Worm (Caenorhabditis elegans): ENCODE measurements around the gene str-96.

- TF ChIP-seq efl-1 (GFP tag; optimal IDR thresholded peaks at IDR 0.05), result no peak
- TF ChIP-seq ztf-26 (tag; optimal IDR thresholded peaks at IDR 0.05), result no peak
- TF ChIP-seq bed-1 (GFP tag; IDR thresholded peaks at IDR 0.05), result no peak
- no peak for TF ChIP-seq pha-4 (tag; optimal IDR thresholded peaks at IDR 0.05)
- no peak for TF ChIP-seq him-1 (tag; optimal IDR thresholded peaks at IDR 0.05)
- TF ChIP-seq Y95B8A.8 (GFP tag; IDR thresholded peaks at IDR 0.05), result no peak
- TF ChIP-seq nfya-1 (tag; optimal IDR thresholded peaks at IDR 0.05; ENCODE audit: borderline replicate concordance, insufficient read depth), result no peak
- no peak for TF ChIP-seq let-607 (tag; optimal IDR thresholded peaks at IDR 0.05)
- TF ChIP-seq B0261.1 (tag; optimal IDR thresholded peaks at IDR 0.05), result no peak
- no peak for TF ChIP-seq ets-4 (GFP tag; optimal IDR thresholded peaks at IDR 0.05)
- TF ChIP-seq ama-1 (optimal IDR thresholded peaks at IDR 0.05), result no peak
- TF ChIP-seq ama-1 (GFP tag; optimal IDR thresholded peaks at IDR 0.05), result no peak
- TF ChIP-seq D2030.7 (GFP tag; IDR thresholded peaks at IDR 0.05), result no peak
Observed at ce11 chrV:15306745-15307144, 13.0 kb upstream of the str-96 start, which contains the start of gene T26H8.4.

Data from whole organism, young adult.